Fruit fly (Drosophila melanogaster) whole organism, prepupa: ENCODE measurements around the gene MTF-1.

ENCODE experiments used
- CG11902 ChIP-seq: fragments of 200-800 bp; sonication (Bioruptor generic); optimal IDR thresholded peaks from 3 replicates; lab custom pipeline; 2016; ENCODE audit warnings: missing biosample characterization, missing genetic modification characterization
- CG15336 ChIP-seq: fragments of 200-800 bp; sonication (Bioruptor generic); IDR thresholded peaks from 2 replicates; pipeline ENCODE4 v1.3.6; 2022; ENCODE audit warnings: missing biosample characterization, missing genetic modification characterization
- CG3032 ChIP-seq: fragments of 200-800 bp; optimal IDR thresholded peaks from 2 replicates; lab custom pipeline; 2019; ENCODE audit warnings: missing biosample characterization, mild to moderate bottlenecking, missing genetic modification characterization, moderate library complexity
- CG32006 ChIP-seq: fragments of 200-800 bp; sonication (Bioruptor generic); optimal IDR thresholded peaks from 3 replicates; lab custom pipeline; 2017; ENCODE audit warnings: missing biosample characterization, mild to moderate bottlenecking, missing genetic modification characterization
- CG34406 ChIP-seq: fragments of 200-800 bp; sonication (Bioruptor generic); optimal IDR thresholded peaks from 3 replicates; lab custom pipeline; 2016; ENCODE audit warnings: missing biosample characterization, missing genetic modification characterization
- CG3919 ChIP-seq: fragments of 200-800 bp; sonication (Bioruptor generic); optimal IDR thresholded peaks from 3 replicates; lab custom pipeline; 2016; ENCODE audit warnings: missing biosample characterization, missing genetic modification characterization
- CG4318 ChIP-seq: fragments of 200-800 bp; sonication (Bioruptor generic); optimal IDR thresholded peaks from 3 replicates; lab custom pipeline; 2017; ENCODE audit warnings: missing biosample characterization, mild to moderate bottlenecking, missing genetic modification characterization
- CG6163 ChIP-seq: fragments of 200-800 bp; sonication (Bioruptor generic); IDR thresholded peaks from 3 replicates; pipeline ENCODE4 v1.3.6; 2022; ENCODE audit warnings: missing biosample characterization, missing genetic modification characterization
- CG6276 ChIP-seq: fragments of 200-800 bp; sonication (Bioruptor generic); optimal IDR thresholded peaks from 2 replicates; lab custom pipeline; 2017; ENCODE audit warnings: missing biosample characterization, mild to moderate bottlenecking, missing genetic modification characterization
- CG6792 ChIP-seq: fragments of 200-800 bp; sonication (Bioruptor generic); optimal IDR thresholded peaks from 3 replicates; lab custom pipeline; 2016; ENCODE audit warnings: missing biosample characterization, missing genetic modification characterization
- CG6854 ChIP-seq: fragments of 200-800 bp; sonication (Bioruptor generic); optimal IDR thresholded peaks from 2 replicates; lab custom pipeline; 2017; ENCODE audit warnings: missing biosample characterization, mild to moderate bottlenecking, missing genetic modification characterization
- CG8119 ChIP-seq: fragments of 200-800 bp; sonication (Bioruptor generic); IDR thresholded peaks from 3 replicates; pipeline ENCODE4 v1.3.6; 2022; ENCODE audit warnings: missing biosample characterization, missing genetic modification characterization
- CG8632 ChIP-seq: fragments of 200-800 bp; sonication (Bioruptor generic); optimal IDR thresholded peaks from 3 replicates; lab custom pipeline; 2016; ENCODE audit warnings: missing biosample characterization, missing genetic modification characterization
- Eip78C ChIP-seq: fragments of 200-800 bp; sonication (Bioruptor generic); peaks from one replicate; lab custom pipeline; 2016; ENCODE audit warnings: missing biosample characterization, missing genetic modification characterization
- Eip93F ChIP-seq: fragments of 200-800 bp; sonication (Bioruptor generic); optimal IDR thresholded peaks from 2 replicates; lab custom pipeline; 2016; ENCODE audit warnings: missing biosample characterization, mild to moderate bottlenecking, missing genetic modification characterization
- Ets96B ChIP-seq: fragments of 200-800 bp; optimal IDR thresholded peaks from 2 replicates; lab custom pipeline; 2019; ENCODE audit warnings: missing biosample characterization, mild to moderate bottlenecking, missing genetic modification characterization, moderate library complexity
- Gug ChIP-seq: fragments of 200-800 bp; sonication (Bioruptor generic); IDR thresholded peaks from 2 replicates; pipeline ENCODE4 v1.3.6; 2022; ENCODE audit warnings: missing biosample characterization, missing genetic modification characterization
- Hr38 ChIP-seq: sonication (Bioruptor generic); optimal IDR thresholded peaks from 2 replicates; lab custom pipeline; 2016; ENCODE audit warnings: missing biosample characterization, missing genetic modification characterization
- Hr39 ChIP-seq: fragments of 200-800 bp; sonication (Bioruptor generic); optimal IDR thresholded peaks from 2 replicates; lab custom pipeline; 2016; ENCODE audit warnings: missing biosample characterization, missing genetic modification characterization
- Hr4 ChIP-seq: fragments of 200-800 bp; sonication (Bioruptor generic); optimal IDR thresholded peaks from 3 replicates; lab custom pipeline; 2016; ENCODE audit warnings: missing biosample characterization, missing genetic modification characterization
- Met ChIP-seq: fragments of 200-800 bp; sonication (Bioruptor generic); optimal IDR thresholded peaks from 3 replicates; lab custom pipeline; 2016; ENCODE audit warnings: missing biosample characterization, missing genetic modification characterization
- OdsH ChIP-seq: fragments of 200-800 bp; sonication (Bioruptor generic); optimal IDR thresholded peaks from 3 replicates; lab custom pipeline; 2016; ENCODE audit warnings: missing biosample characterization, missing genetic modification characterization
- Smox ChIP-seq: fragments of 200-800 bp; sonication (Bioruptor generic); optimal IDR thresholded peaks from 3 replicates; lab custom pipeline; 2016; ENCODE audit warnings: missing biosample characterization, missing genetic modification characterization
- Sox102F ChIP-seq: fragments of 200-800 bp; sonication (Bioruptor generic); optimal IDR thresholded peaks from 2 replicates; lab custom pipeline; 2016; ENCODE audit warnings: missing biosample characterization, mild to moderate bottlenecking, missing genetic modification characterization
- Sox14 ChIP-seq: fragments of 200-800 bp; sonication (Bioruptor generic); optimal IDR thresholded peaks from 3 replicates; lab custom pipeline; 2016; ENCODE audit warnings: missing biosample characterization, missing genetic modification characterization
- achi ChIP-seq: fragments of 200-800 bp; sonication (Bioruptor generic); optimal IDR thresholded peaks from 3 replicates; lab custom pipeline; 2016; ENCODE audit warnings: missing biosample characterization, missing genetic modification characterization
- acj6 ChIP-seq: fragments of 200-800 bp; sonication (Bioruptor generic); optimal IDR thresholded peaks from 3 replicates; lab custom pipeline; 2016; ENCODE audit warnings: missing biosample characterization, missing genetic modification characterization
- dac ChIP-seq: fragments of 200-800 bp; sonication (Bioruptor generic); optimal IDR thresholded peaks from 2 replicates; lab custom pipeline; 2017; ENCODE audit warnings: missing biosample characterization, mild to moderate bottlenecking, missing genetic modification characterization
- dsx ChIP-seq: fragments of 200-800 bp; optimal IDR thresholded peaks from 3 replicates; lab custom pipeline; 2019; ENCODE audit warnings: missing biosample characterization, mild to moderate bottlenecking, missing genetic modification characterization, moderate library complexity; ENCODE audit not compliant: poor library complexity, severe bottlenecking
- esn ChIP-seq: fragments of 200-800 bp; sonication (Bioruptor generic); optimal IDR thresholded peaks from 2 replicates; lab custom pipeline; 2016; ENCODE audit warnings: missing biosample characterization, mild to moderate bottlenecking, missing genetic modification characterization, moderate library complexity
- fd59A ChIP-seq: fragments of 200-800 bp; sonication (Bioruptor generic); optimal IDR thresholded peaks from 2 replicates; lab custom pipeline; 2017; ENCODE audit warnings: missing biosample characterization, mild to moderate bottlenecking, missing genetic modification characterization, missing genetic modification reagents
- fd85E ChIP-seq: fragments of 200-800 bp; sonication (Bioruptor generic); optimal IDR thresholded peaks from 3 replicates; lab custom pipeline; 2016; ENCODE audit warnings: missing biosample characterization, missing genetic modification characterization
- fkh ChIP-seq: fragments of 200-800 bp; sonication (Bioruptor generic); optimal IDR thresholded peaks from 3 replicates; lab custom pipeline; 2017; ENCODE audit warnings: missing biosample characterization, mild to moderate bottlenecking, missing genetic modification characterization, moderate library complexity
- lz ChIP-seq: fragments of 200-800 bp; sonication (Bioruptor generic); optimal IDR thresholded peaks from 3 replicates; lab custom pipeline; 2016; ENCODE audit warnings: missing biosample characterization, missing genetic modification characterization
- net ChIP-seq: fragments of 200-800 bp; sonication (Bioruptor generic); optimal IDR thresholded peaks from 3 replicates; lab custom pipeline; 2016; ENCODE audit warnings: missing biosample characterization, missing genetic modification characterization
- pdm3 ChIP-seq: fragments of 200-800 bp; sonication (Bioruptor generic); optimal IDR thresholded peaks from 3 replicates; lab custom pipeline; 2016; ENCODE audit warnings: missing biosample characterization, missing genetic modification characterization
- salr ChIP-seq, 2 experiments: fragments of 200-800 bp; sonication (Bioruptor generic); optimal IDR thresholded peaks; 3 replicates each; lab custom pipeline; 2016 to 2018; ENCODE audit warnings: missing biosample characterization in 2 of 2, missing genetic modification characterization in 2 of 2, mild to moderate bottlenecking in 1 of 2
- svp ChIP-seq: fragments of 200-800 bp; sonication (Bioruptor generic); peaks from one replicate; lab custom pipeline; 2016; ENCODE audit warnings: missing biosample characterization, missing genetic modification characterization
- topi ChIP-seq: fragments of 200-800 bp; sonication (Bioruptor generic); optimal IDR thresholded peaks from 3 replicates; lab custom pipeline; 2016; ENCODE audit warnings: missing biosample characterization, missing genetic modification characterization
- vri ChIP-seq: fragments of 200-800 bp; sonication (Bioruptor generic); optimal IDR thresholded peaks from 3 replicates; lab custom pipeline; 2016; ENCODE audit warnings: missing biosample characterization, mild to moderate bottlenecking, missing genetic modification characterization

Gene MTF-1

DNA sequence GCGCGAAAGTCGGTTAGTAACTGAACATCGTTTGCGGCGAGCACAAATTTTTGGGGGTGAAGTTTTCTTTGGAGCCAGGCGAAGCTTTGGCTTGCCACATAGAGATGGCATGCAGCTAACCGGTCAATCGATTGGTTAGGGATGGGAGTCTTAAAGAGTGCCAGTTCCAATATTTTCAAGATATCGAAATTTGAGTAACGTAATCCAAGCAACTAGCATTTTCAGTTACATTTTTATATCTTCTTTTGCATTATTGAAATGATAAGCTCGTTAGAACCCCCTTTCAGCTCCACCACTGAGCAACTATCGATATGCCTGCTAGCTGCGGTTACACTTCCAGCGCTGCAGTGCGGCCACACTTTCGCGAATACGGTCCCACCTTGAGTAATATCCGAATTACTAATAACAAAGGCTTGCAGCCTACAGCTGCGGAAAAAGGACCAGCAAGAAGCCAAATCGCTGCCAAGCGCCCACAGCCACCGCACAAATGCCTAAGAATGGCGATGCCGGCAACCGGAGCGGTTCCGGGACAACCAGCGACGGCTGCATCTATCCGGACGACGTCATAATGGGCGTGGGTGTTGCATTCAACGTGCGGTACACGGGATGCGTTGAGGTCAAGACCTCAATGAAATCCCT, 3.3 kb upstream of the MTF-1 start, which contains the start of the genes Atat and Shc (continued):
- TF ChIP-seq dac (GFP tag; lab: Kevin White, UChicago), result peak; percentile 98
- TF ChIP-seq CG11902 (GFP tag; lab: Kevin White, UChicago), result peak; percentile 99
- peak; percentile 99 for TF ChIP-seq pdm3 (GFP tag; lab: Kevin White, UChicago)
- TF ChIP-seq CG3032 (tag; lab: Kevin White, UChicago), result peak; percentile 99
- peak; percentile 95 for TF ChIP-seq Eip93F (GFP tag; lab: Kevin White, UChicago)
- peak; percentile 97 for TF ChIP-seq Ets96B (tag; lab: Kevin White, UChicago)
- TF ChIP-seq salr (GFP tag; optimal IDR thresholded peaks at IDR 0.05; lab: Kevin White, UChicago), result peak; percentile 96 to 99
- peak; percentile 98 for TF ChIP-seq fd59A (GFP tag; lab: Kevin White, UChicago)
- TF ChIP-seq CG8119, result peak; percentile 94
- TF ChIP-seq svp (GFP tag; lab: Kevin White, UChicago), result peak; percentile 99
- peak; percentile 98 for TF ChIP-seq CG34406 (GFP tag; lab: Kevin White, UChicago)
- peak; percentile 99 for TF ChIP-seq OdsH (GFP tag; lab: Kevin White, UChicago)
- peak; percentile 97 for TF ChIP-seq vri
- TF ChIP-seq CG4318 (GFP tag; lab: Kevin White, UChicago), result peak; percentile 99
- peak; percentile 98 for TF ChIP-seq net (GFP tag; lab: Kevin White, UChicago)
- TF ChIP-seq CG32006, result peak; percentile 99
- TF ChIP-seq CG3919 (GFP tag; lab: Kevin White, UChicago), result peak; percentile 99
- peak; percentile 98 for TF ChIP-seq CG8632 (GFP tag; lab: Kevin White, UChicago)
- peak; percentile 99 for TF ChIP-seq Smox (GFP tag; lab: Kevin White, UChicago)
- peak; percentile 99 for TF ChIP-seq lz (GFP tag; lab: Kevin White, UChicago)
- peak; percentile 87 for TF ChIP-seq fkh (GFP tag; lab: Kevin White, UChicago)
- peak; percentile 99 for TF ChIP-seq Gug

- peak; percentile 57 for TF ChIP-seq svp (GFP tag; lab: Kevin White, UChicago)
- TF ChIP-seq CG6163 (GFP tag; lab: Robert Waterston, UW), result no peak
- TF ChIP-seq CG6854, result no peak
Measured at dm6 chr3L:9430608-9430952, 468 bp downstream of the MTF-1 start.

DNA sequence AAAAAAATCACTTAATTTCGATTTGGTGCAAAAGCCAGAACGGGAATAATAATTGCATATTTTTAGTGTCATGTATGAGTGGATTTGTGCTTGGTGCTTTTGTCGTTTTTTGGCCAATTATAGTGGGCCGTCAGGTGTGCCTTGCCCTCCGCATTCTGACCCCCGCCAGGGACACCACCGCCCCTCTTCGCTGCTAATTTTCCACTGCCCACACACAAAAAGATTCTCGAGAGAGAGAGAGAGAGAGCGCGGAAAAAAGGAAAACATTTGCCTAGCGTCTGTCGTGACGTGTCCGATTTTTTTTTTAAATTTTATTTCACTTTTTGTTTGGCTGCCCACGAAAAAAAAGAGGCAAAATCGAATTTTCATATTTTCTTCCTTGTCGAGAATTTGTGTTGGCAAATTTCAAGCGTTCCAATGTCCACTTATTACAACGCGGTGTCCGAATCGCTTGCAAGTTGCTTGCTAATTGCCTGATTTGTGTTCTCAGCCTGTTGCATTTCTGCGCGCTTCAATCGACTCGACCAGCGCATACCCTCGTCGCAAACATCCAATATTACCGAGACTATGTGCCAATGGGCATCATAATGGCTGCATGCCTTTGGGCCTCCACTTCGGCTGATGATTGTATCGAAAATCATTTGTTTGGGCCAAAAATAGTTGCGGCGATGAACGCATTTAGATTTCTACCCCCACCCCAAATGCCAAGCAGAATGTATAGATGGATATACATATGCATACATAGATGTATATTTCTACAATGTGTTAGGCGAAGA, 1.9 kb downstream of the MTF-1 start:
- TF ChIP-seq CG15336 (peak; percentile 20; the same call in 1 of the 2 replicates), vri (no peak)

dm6 chr3L:9432810-9433587, 2.9 kb downstream of the MTF-1 start:
- TF ChIP-seq dsx (GFP tag; lab: Kevin White, UChicago), result peak; percentile 72
- no peak for TF ChIP-seq Hr39 (GFP tag; lab: Kevin White, UChicago)

dm6 chr3L:9435315-9435714, 5.2 kb downstream of the MTF-1 start, which contains the start of gene CG42526:
Gene CG42526, minus strand, starts transcription at chr3L:9435399.
- TF ChIP-seq fd85E (GFP tag; lab: Kevin White, UChicago) (no peak), OdsH (GFP tag; lab: Kevin White, UChicago) (peak; percentile 67), CG6276 (GFP tag; lab: Kevin White, UChicago) (no peak), lz (GFP tag; lab: Kevin White, UChicago) (peak; percentile 57), Met (GFP tag; lab: Kevin White, UChicago) (peak; percentile 63), acj6 (GFP tag; lab: Kevin White, UChicago) (peak; percentile 51), pdm3 (GFP tag; lab: Kevin White, UChicago) (peak; percentile 75), salr (GFP tag; optimal IDR thresholded peaks at IDR 0.05; lab: Kevin White, UChicago) (peak in 1 of 2 experiments; percentile 43), net (GFP tag; lab: Kevin White, UChicago) (peak; percentile 32), topi (GFP tag; lab: Kevin White, UChicago) (peak; percentile 33), Hr38 (GFP tag; lab: Kevin White, UChicago) (no peak), Hr4 (GFP tag; lab: Kevin White, UChicago) (peak; percentile 79), vri (peak; percentile 41), Eip78C (GFP tag; lab: Kevin White, UChicago) (peak; percentile 61), achi (GFP tag; lab: Kevin White, UChicago) (peak; percentile 65), CG6792 (GFP tag; lab: Kevin White, UChicago) (peak; percentile 12), CG8119 (peak; percentile 35; the same call in 1 of the 3 replicates), Sox14 (GFP tag; lab: Kevin White, UChicago) (peak; percentile 58), CG3032 (tag; lab: Kevin White, UChicago) (peak; percentile 24), esn (GFP tag; lab: Kevin White, UChicago) (peak; percentile 78), Sox102F (GFP tag; lab: Kevin White, UChicago) (peak; percentile 60)
